Worm (Caenorhabditis elegans): ENCODE results near the gene lys-8.

DNA sequence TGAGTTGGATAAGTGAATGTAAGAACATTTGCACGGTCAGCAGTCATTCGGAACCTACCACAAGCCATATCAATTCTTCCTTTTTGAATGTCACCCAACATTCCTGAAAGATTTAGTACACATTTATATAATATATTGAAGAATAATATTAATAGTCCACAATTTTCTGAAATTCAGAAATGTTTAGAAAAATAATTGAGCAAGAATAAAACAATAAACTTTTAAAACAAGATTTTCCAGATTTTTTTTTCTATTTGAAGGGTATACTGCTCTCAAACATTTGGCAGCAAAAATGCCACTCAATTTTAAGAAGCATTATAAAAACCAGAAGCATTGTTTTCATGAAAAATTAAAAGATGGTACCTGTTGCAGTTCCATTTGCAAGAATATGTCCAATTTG lies 50.8 kb downstream of the lys-8 start, which contains the start of gene F59E12.8:
- TF ChIP-seq attf-6 (GFP tag; IDR thresholded peaks at IDR 0.05) (no peak), sea-2 (GFP tag; IDR thresholded peaks at IDR 0.05) (no peak), ztf-6 (GFP tag; IDR thresholded peaks at IDR 0.05) (no peak), dpl-1 (GFP tag; optimal IDR thresholded peaks at IDR 0.05) (no peak), snpc-3.4 (tag; optimal IDR thresholded peaks at IDR 0.05) (no peak), nfya-1 (tag; optimal IDR thresholded peaks at IDR 0.05; ENCODE audit: borderline replicate concordance, insufficient read depth) (no peak), ztf-22 (GFP tag; optimal IDR thresholded peaks at IDR 0.05) (no peak)
